Fruit fly (Drosophila melanogaster) Kc167 (cell line): ENCODE measurements around the gene CG5160.

Experiments
- Myc ChIP-seq: fragments of >200 bp; optimal IDR thresholded peaks from 2 replicates; lab custom pipeline; 2017; ENCODE audit warnings: missing external identifiers
- Sin3A ChIP-seq: fragments of >200 bp; optimal IDR thresholded peaks from 2 replicates; lab custom pipeline; 2018; ENCODE audit warnings: missing external identifiers
- h ChIP-seq: fragments of >200 bp; optimal IDR thresholded peaks from 3 replicates; lab custom pipeline; 2018; ENCODE audit warnings: missing external identifiers
- insv ChIP-seq: fragments of >200 bp; optimal IDR thresholded peaks from 3 replicates; lab custom pipeline; 2018; ENCODE audit warnings: missing external identifiers
- psq ChIP-seq: fragments of >200 bp; optimal IDR thresholded peaks from 2 replicates; lab custom pipeline; 2017; ENCODE audit warnings: missing external identifiers
- ttk ChIP-seq: sonication (Bioruptor generic); optimal IDR thresholded peaks from 2 replicates; lab custom pipeline; 2017; ENCODE audit warnings: missing external identifiers

CG5160 gene

DNA sequence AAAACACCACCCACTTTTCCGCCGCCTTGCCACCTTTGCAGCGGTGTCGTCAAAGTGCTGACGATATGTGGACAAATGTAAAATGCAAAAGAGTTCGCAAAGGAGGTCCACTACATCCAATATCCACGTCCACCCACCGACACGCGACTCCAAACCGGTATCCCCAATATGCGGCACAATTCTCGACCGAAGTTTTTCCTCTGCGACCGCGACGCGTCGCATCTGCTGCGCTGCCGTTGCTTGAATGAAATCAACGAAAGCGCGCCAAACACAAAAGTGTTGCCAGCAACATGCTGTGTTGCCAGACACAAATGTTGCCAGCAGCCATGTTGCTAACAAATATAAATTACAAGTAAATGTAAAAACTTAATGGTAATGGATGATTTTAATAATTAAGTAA is at the start of gene CG5160:
CG5160 (minus strand) TSS at position 223 of the 400 bp plus-strand sequence.
- TF ChIP-seq psq, result no peak
- TF ChIP-seq ttk, result no peak
- TF ChIP-seq Myc (lab: Kevin White, UChicago), result no peak
- TF ChIP-seq Sin3A, result no peak
- TF ChIP-seq insv (lab: Kevin White, UChicago), result no peak
- no peak for TF ChIP-seq h (lab: Kevin White, UChicago)

DNA sequence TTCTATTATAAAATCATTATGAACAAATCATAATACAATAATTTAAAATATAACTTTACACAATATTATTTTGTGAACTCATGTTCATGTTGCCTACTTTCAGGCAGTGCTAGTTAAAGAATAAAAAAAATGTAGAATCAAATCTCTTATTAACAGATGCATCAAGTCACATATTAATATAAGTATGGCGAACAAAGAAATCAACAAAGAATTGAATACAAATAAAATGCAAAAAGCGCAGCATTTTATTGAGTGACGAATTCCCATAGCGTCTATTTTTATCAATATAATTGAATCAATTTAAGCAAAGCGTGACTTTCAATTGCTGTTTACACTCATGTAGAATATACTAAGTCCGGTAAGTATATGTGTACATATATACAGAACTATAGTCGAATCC is 49.3 kb upstream of the CG5160 start:
- TF ChIP-seq h (lab: Kevin White, UChicago), result no peak
- TF ChIP-seq Sin3A, result no peak
- no peak for TF ChIP-seq psq

DNA sequence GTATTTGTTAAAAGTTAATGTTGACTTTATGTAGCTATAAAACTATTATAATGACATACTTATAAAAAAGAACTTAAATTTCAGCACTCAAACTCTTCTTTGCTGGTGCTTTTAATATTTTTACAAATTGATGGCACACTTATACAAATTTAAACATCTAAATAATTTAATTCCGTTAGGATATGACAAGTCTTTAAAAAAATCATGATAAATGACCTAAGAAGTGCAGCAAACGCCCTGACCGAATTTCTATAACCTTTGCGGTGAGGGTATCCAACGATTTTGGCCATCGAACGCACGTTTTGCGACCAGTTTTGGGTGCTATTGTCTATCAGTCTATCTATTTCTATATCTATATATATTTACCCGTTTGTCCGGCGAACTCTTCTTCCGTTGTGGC is 44.4 kb upstream of the CG5160 start:
- TF ChIP-seq Sin3A, result no peak
- TF ChIP-seq ttk, result no peak
- TF ChIP-seq Myc (lab: Kevin White, UChicago), result no peak
- TF ChIP-seq psq, result no peak
- TF ChIP-seq insv (lab: Kevin White, UChicago), result no peak
- no peak for TF ChIP-seq h (lab: Kevin White, UChicago)

DNA sequence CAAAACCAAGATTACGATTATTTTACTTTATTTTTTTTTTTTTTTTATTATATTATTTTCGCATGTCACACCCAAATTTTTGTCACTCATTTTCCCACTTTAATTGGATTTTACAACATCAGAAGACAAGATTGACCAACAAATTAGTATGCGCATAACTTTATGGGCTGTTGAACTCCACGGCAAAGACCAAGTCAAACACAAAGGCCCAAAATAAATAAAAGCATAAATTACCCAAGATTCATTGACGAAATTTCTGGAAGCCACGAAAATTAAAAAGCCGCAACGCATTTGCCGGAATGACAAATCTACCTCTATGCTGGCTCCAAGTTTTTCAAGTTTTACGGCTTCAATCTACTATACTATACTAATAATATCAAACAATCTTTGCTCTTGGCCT is 43.6 kb upstream of the CG5160 start:
- TF ChIP-seq insv (lab: Kevin White, UChicago) (no peak), Myc (lab: Kevin White, UChicago) (no peak), h (lab: Kevin White, UChicago) (no peak), ttk (no peak), Sin3A (no peak)

DNA sequence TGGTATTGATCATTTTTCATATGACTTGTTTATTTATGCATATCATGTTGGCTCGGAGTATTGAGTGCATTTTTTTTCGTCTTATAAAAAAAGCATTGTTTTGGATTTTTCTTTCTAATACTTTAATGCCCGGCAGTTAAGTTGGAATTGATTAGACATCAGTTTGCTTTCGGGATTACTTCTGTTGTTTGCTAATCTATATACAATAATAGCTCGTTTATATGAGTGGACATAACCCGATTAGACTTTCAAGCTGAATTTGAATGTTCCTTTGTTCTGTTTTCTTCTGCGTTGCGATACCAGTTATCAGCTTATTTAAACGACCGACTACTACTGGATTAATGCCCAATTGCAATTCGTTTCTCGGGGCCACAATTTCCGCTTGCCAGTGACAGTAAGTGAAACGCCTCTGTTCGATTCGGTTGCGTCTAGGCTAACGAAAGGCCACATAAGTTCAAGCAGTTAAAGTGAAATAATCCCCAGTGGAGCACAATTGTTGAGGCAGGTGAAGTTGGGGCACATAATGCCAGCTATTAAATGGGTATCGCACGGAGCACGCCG is 42.0 kb upstream of the CG5160 start:
- TF ChIP-seq insv (lab: Kevin White, UChicago) (no peak), Sin3A (no peak), Myc (lab: Kevin White, UChicago) (no peak), h (lab: Kevin White, UChicago) (no peak), psq (no peak), ttk (no peak)

DNA sequence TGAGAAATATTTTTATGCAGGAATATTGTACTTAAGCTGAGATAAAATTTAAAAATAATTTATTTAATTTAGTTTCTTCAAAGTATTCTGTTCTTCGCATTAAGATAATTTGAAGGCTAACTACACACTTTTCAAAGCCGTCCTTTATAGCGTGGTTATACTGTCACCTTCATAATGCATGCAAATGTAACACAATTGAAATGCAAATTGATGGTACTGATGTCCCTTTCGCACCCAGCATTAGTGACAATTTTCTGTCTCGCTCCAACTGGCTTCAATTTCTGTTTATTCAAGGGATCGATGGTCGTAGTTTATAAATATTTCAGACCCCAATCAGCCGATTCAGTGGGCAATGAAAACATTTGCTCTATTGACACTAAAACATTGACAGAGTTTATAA is 40.0 kb upstream of the CG5160 start:
- TF ChIP-seq insv (lab: Kevin White, UChicago), result no peak
- no peak for TF ChIP-seq Sin3A
- no peak for TF ChIP-seq Myc (lab: Kevin White, UChicago)
- no peak for TF ChIP-seq h (lab: Kevin White, UChicago)
- no peak for TF ChIP-seq ttk
- TF ChIP-seq psq, result no peak

DNA sequence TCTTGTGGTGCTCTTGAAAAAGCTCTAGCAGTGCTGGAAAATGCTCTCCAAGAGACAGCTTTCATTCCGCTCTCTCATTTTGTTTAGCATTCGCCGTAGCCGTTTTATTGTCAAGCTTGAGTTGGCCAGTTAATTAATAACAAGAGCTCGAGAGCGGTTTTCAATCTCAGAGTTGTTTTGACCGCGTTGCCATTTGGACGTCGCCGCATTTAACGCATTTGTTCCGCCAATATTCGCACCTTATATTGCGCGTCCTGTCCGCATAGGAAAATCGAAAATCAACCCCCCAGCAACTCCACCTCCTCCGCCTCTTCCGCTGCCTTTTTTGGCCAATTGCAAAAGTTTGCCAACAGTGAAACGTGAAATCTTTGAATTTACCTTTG is 38.8 kb upstream of the CG5160 start, which contains the start of gene CG5973:
CG5973 (plus strand) TSS at position 168 of the 383 bp plus-strand sequence.
- TF ChIP-seq Myc (lab: Kevin White, UChicago) (no peak), psq (no peak), ttk (no peak), Sin3A (no peak), insv (lab: Kevin White, UChicago) (no peak), h (lab: Kevin White, UChicago) (no peak)

DNA sequence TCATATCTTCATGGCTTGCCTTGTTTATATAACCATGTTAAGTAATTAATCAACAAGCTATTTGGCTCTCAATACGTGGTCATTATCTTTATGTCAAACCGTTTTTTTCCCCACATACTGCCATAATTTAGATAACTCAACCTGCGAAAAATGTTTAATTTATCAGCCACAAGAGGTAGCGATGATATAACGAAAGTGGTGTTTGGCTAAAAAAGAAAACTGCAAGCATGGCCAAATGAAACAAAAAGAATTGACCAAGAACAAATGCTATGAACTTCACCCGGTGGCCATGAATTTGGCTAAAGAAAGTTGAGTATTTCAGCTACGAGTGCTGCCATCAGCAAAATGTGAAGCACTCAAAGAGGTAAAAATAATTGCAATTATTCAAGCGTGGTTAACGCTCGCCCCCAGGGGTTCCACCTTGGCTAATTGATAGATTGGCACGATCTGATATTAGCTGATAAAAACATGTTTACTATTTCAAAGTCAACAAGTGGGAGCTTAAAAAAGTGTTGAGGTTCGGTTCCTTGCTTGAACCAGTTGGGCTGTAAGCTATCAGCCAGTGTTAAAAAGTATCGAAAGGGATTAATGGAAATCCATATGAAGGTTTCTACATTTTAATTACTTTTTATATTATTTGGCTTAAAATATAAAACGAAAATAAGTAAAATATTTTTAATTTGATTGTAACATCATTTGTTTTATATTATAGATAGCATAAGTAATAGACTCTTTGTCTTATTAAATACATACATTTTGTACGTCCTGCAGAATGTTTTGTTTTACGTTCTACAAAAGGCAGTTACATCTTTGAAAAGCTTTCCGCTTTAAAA is 38.2 kb upstream of the CG5160 start:
- no peak for TF ChIP-seq psq
- TF ChIP-seq ttk, result no peak
- TF ChIP-seq Myc (lab: Kevin White, UChicago), result no peak
- TF ChIP-seq Sin3A, result no peak
- no peak for TF ChIP-seq insv (lab: Kevin White, UChicago)
- no peak for TF ChIP-seq h (lab: Kevin White, UChicago)

DNA sequence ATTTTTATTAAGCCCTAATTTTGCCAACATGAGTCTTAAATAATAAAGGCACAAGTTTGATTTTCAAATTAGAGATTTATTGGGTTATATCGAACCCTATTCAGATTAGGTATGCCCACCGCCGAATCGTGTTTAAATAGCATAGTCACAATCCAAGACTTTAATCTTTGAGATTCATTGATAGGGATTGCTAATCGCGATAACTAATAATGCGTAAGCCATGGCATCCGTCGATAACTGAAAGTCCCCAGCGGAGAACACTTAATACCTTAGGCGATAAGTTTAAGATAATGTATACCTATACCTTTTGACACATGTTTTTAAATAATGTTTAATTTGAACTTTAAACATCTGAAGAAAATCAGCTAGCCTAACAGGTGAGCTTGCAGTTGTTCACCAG is 36.9 kb upstream of the CG5160 start:
- no peak for TF ChIP-seq ttk
- no peak for TF ChIP-seq insv (lab: Kevin White, UChicago)
- TF ChIP-seq Sin3A, result no peak
- TF ChIP-seq Myc (lab: Kevin White, UChicago), result no peak
- no peak for TF ChIP-seq h (lab: Kevin White, UChicago)
- TF ChIP-seq psq, result no peak

DNA sequence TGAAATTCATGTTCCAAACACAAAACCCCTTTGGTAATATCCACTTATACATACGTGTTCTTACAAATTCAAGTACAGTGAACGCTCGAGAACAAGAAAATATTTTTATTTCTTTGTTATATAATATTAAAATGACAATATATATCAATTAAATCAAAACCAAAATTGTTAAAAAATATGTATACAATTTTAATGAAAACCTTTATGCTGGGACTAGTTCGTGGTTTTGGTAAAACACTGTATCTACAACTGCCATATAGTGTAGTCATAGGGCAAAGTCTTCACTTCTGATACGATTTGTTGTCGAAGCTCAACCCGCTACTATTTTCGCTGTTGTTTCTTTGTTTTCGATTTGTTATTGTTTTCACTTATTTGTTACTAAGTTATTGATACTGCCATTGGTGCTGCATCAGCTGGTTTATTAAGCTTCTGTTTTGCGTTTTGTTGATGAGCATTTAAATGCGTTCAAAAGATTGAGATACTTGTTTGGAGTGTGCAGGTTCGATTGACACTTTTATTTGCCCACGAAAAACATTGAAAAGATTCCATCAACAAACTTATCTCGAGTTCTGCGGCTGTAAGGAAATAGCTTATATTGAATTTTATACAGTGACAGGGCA is 36.3 kb upstream of the CG5160 start:
- TF ChIP-seq Sin3A (no peak), h (lab: Kevin White, UChicago) (no peak), ttk (no peak), Myc (lab: Kevin White, UChicago) (no peak), psq (no peak), insv (lab: Kevin White, UChicago) (no peak)

DNA sequence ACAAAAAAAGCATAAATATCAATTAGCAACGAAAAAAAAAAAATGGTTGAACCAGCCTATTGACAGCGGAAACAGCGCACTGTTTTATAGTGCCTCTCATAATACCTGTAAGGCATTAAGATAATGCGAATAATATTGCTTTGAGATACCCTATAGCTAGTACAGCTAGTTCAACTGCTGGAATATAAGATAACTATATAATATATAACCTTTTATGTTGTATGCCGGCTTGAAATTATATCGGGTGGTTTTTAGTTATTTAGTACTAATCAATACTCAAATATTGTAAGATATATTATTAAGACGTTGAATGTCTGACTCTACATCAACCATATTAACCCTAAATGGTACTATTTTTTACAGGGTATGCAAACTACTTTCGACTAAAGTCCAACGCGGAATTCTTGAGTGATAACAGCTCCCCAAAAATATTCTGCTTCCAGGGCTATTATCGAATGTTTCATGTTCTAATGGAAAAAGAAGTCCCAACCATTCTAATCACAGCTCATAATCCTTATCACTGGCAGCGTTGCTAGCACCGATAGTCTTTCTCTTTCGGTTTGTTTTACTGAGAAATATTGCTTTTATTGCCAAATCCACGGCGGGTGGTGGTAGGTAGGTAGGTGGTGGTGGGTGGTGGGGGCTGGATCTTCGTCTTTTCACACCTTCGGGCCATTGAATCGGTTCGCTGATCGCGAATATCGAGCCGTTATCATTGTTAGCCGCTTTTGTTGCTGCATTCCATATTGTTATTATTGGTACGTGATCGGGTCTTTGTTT is 35.6 kb upstream of the CG5160 start:
- no peak for TF ChIP-seq h (lab: Kevin White, UChicago)
- no peak for TF ChIP-seq Sin3A
- no peak for TF ChIP-seq psq
- no peak for TF ChIP-seq ttk
- TF ChIP-seq insv (lab: Kevin White, UChicago), result no peak
- TF ChIP-seq Myc (lab: Kevin White, UChicago), result no peak

DNA sequence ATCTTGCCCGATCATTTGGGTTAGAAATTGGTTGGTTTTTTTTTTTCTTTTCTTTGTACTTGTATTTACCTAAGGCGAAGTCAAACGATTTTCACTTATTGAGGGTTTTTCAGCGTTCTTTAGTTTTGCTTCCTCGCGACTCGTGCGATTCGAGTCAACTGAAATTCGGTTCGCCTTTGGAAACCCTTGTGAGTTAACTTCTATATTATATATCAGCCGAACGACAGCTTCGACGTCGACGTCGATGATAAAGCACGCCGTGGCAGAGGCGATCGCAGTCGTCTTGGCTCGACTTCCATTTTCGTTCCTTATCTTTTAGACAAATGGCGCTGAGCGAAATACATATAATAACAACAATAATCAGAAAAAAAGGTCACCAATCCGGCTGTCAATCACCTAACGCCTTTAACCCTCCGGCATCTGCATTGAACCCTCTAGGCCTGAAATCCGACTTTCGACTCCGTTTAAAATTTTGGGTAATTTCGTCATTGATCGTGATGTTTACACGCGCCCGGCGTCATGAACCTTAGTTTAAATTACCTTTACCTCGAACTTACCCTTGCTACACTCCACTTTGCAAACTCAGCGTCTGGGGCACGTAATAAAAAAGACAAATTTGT is 34.9 kb upstream of the CG5160 start, which contains the start of gene CG5958:
CG5958 (minus strand) TSS at position 180 of the 620 bp plus-strand sequence.
- no peak for TF ChIP-seq Myc (lab: Kevin White, UChicago)
